Worm (Caenorhabditis elegans) whole organism, late embryonic: ENCODE data around the gene Y69H2.9.

Experiments
- C08G9.2 ChIP-seq: sonication (generic microtip); optimal IDR thresholded peaks from 2 replicates; lab custom pipeline; 2016; ENCODE audit warnings: mild to moderate bottlenecking, missing genetic modification characterization, moderate library complexity, missing compliant biosample characterization
- T23F11.4 ChIP-seq: fragments of 200-800 bp; sonication (Bioruptor generic); optimal IDR thresholded peaks from 2 replicates; lab custom pipeline; 2018; ENCODE audit warnings: mild to moderate bottlenecking, missing genetic modification characterization, missing compliant biosample characterization
- Y22D7AL.16 ChIP-seq: sonication (generic microtip); optimal IDR thresholded peaks from 2 replicates; lab custom pipeline; 2016; ENCODE audit warnings: missing genetic modification characterization, missing compliant biosample characterization
- ahr-1 ChIP-seq: sonication (generic microtip); optimal IDR thresholded peaks from 2 replicates; lab custom pipeline; 2016; ENCODE audit warnings: missing genetic modification characterization, missing compliant biosample characterization
- ama-1 ChIP-seq: fragments of 150-350 bp; optimal IDR thresholded peaks from 2 replicates; lab custom pipeline; 2014
- ceh-14 ChIP-seq: sonication (generic microtip); optimal IDR thresholded peaks from 2 replicates; lab custom pipeline; 2016; ENCODE audit warnings: missing genotype, missing genetic modification characterization, missing compliant biosample characterization
- ceh-19 ChIP-seq: fragments of 200-800 bp; sonication (Bioruptor generic); optimal IDR thresholded peaks from 2 replicates; lab custom pipeline; 2018; ENCODE audit warnings: mild to moderate bottlenecking, missing genetic modification characterization, missing compliant biosample characterization
- ceh-22 ChIP-seq: sonication (generic microtip); optimal IDR thresholded peaks from 2 replicates; lab custom pipeline; 2017; ENCODE audit warnings: missing biosample characterization, missing genetic modification characterization
- ceh-31 ChIP-seq: sonication (generic microtip); optimal IDR thresholded peaks from 2 replicates; lab custom pipeline; 2016; ENCODE audit warnings: missing genetic modification characterization, missing compliant biosample characterization
- ceh-34 ChIP-seq: sonication (generic microtip); optimal IDR thresholded peaks from 2 replicates; lab custom pipeline; 2016; ENCODE audit warnings: mild to moderate bottlenecking, missing genetic modification characterization, missing compliant biosample characterization
- ceh-45 ChIP-seq: fragments of 200-800 bp; sonication (Bioruptor generic); IDR thresholded peaks from 2 replicates; pipeline ENCODE4 v1.3.6; 2022; ENCODE audit warnings: missing genetic modification reagents, missing genetic modification characterization, missing compliant biosample characterization
- ceh-48 ChIP-seq: sonication (generic microtip); optimal IDR thresholded peaks from 2 replicates; lab custom pipeline; 2016; ENCODE audit warnings: missing genetic modification characterization, inconsistent platforms, missing compliant biosample characterization
- ceh-6 ChIP-seq: fragments of 200-800 bp; sonication (Bioruptor generic); optimal IDR thresholded peaks from 2 replicates; lab custom pipeline; 2018; ENCODE audit warnings: mild to moderate bottlenecking, missing genetic modification characterization, missing compliant biosample characterization
- che-1 ChIP-seq: sonication (generic microtip); optimal IDR thresholded peaks from 2 replicates; lab custom pipeline; 2016; ENCODE audit warnings: mild to moderate bottlenecking, missing genetic modification characterization, missing compliant biosample characterization
- dmd-4 ChIP-seq: sonication (generic microtip); optimal IDR thresholded peaks from 2 replicates; lab custom pipeline; 2016; ENCODE audit warnings: borderline replicate concordance, missing genetic modification characterization, missing compliant biosample characterization
- elt-2 ChIP-seq: sonication (generic microtip); optimal IDR thresholded peaks from 2 replicates; lab custom pipeline; 2016; ENCODE audit warnings: missing genetic modification reagents, missing genetic modification characterization, missing compliant biosample characterization
- eyg-1 ChIP-seq: sonication (generic microtip); optimal IDR thresholded peaks from 2 replicates; lab custom pipeline; 2016; ENCODE audit warnings: missing genotype, missing genetic modification characterization, missing compliant biosample characterization
- hlh-13 ChIP-seq: fragments of 200-800 bp; sonication (Bioruptor generic); optimal IDR thresholded peaks from 2 replicates; lab custom pipeline; 2018; ENCODE audit warnings: mild to moderate bottlenecking, missing genetic modification characterization, missing compliant biosample characterization
- hlh-15 ChIP-seq: sonication (generic microtip); optimal IDR thresholded peaks from 2 replicates; lab custom pipeline; 2016; ENCODE audit warnings: missing genetic modification characterization, missing compliant biosample characterization
- hlh-6 ChIP-seq: sonication (generic microtip); optimal IDR thresholded peaks from 2 replicates; lab custom pipeline; 2016; ENCODE audit warnings: missing genotype, missing genetic modification characterization, missing compliant biosample characterization
- hlh-8 ChIP-seq: sonication (generic microtip); optimal IDR thresholded peaks from 2 replicates; lab custom pipeline; 2016; ENCODE audit warnings: missing genotype, missing genetic modification characterization, missing compliant biosample characterization
- lin-11 ChIP-seq: fragments of 200-800 bp; sonication (Bioruptor generic); optimal IDR thresholded peaks from 2 replicates; lab custom pipeline; 2018; ENCODE audit warnings: mild to moderate bottlenecking, missing genetic modification characterization, missing compliant biosample characterization
- madf-2 ChIP-seq: sonication (generic microtip); optimal IDR thresholded peaks from 2 replicates; lab custom pipeline; 2017; ENCODE audit warnings: missing genetic modification characterization, missing compliant biosample characterization
- nhr-11 ChIP-seq: fragments of 150-350 bp; optimal IDR thresholded peaks from 2 replicates; lab custom pipeline; 2014; ENCODE audit warnings: missing biosample characterization, missing genetic modification characterization
- nhr-232 ChIP-seq: sonication (generic microtip); optimal IDR thresholded peaks from 2 replicates; lab custom pipeline; 2016; ENCODE audit warnings: missing genetic modification characterization, missing compliant biosample characterization
- npax-4 ChIP-seq: sonication (generic microtip); optimal IDR thresholded peaks from 2 replicates; lab custom pipeline; 2016; ENCODE audit warnings: missing genetic modification characterization, missing compliant biosample characterization
- pat-9 ChIP-seq: fragments of 200-800 bp; sonication (Bioruptor generic); optimal IDR thresholded peaks from 2 replicates; lab custom pipeline; 2018; ENCODE audit warnings: mild to moderate bottlenecking, missing genetic modification characterization, moderate library complexity, missing compliant biosample characterization
- pax-1 ChIP-seq: fragments of 150-350 bp; optimal IDR thresholded peaks from 2 replicates; lab custom pipeline; 2014; ENCODE audit warnings: missing biosample characterization, missing genetic modification characterization
- pha-2 ChIP-seq: sonication (generic microtip); optimal IDR thresholded peaks from 2 replicates; lab custom pipeline; 2017; ENCODE audit warnings: mild to moderate bottlenecking, missing genetic modification characterization, missing compliant biosample characterization
- pha-4 ChIP-seq: fragments of 150-350 bp; optimal IDR thresholded peaks from 2 replicates; lab custom pipeline; 2018; ENCODE audit warnings: missing biosample characterization, missing genetic modification reagents, missing genetic modification characterization
- pros-1 ChIP-seq: fragments of 150-350 bp; optimal IDR thresholded peaks from 2 replicates; lab custom pipeline; 2014; ENCODE audit warnings: missing biosample characterization, missing genetic modification reagents, missing genetic modification characterization
- rnt-1 ChIP-seq: sonication (generic microtip); optimal IDR thresholded peaks from 2 replicates; lab custom pipeline; 2016; ENCODE audit warnings: missing genetic modification characterization, missing compliant biosample characterization
- sox-2 ChIP-seq: fragments of 200-800 bp; sonication (Bioruptor generic); IDR thresholded peaks from 2 replicates; pipeline ENCODE4 v1.3.6; 2022; ENCODE audit warnings: missing genetic modification reagents, missing genetic modification characterization, missing compliant biosample characterization
- syd-9 ChIP-seq: sonication (generic microtip); optimal IDR thresholded peaks from 2 replicates; lab custom pipeline; 2016; ENCODE audit warnings: mild to moderate bottlenecking, missing genetic modification characterization, moderate library complexity, missing compliant biosample characterization
- tbx-2 ChIP-seq: sonication (generic microtip); optimal IDR thresholded peaks from 2 replicates; lab custom pipeline; 2016; ENCODE audit warnings: missing genetic modification characterization, missing compliant biosample characterization
- tbx-7 ChIP-seq: sonication (generic microtip); optimal IDR thresholded peaks from 2 replicates; lab custom pipeline; 2016; ENCODE audit warnings: missing genotype, missing genetic modification characterization, missing compliant biosample characterization
- ttx-3 ChIP-seq: sonication (generic microtip); optimal IDR thresholded peaks from 2 replicates; lab custom pipeline; 2016; ENCODE audit warnings: missing genetic modification reagents, missing genetic modification characterization, missing compliant biosample characterization
- unc-3 ChIP-seq, 2 experiments: fragments of 200-800 bp in 1 of 2; sonication (Bioruptor generic) in 1 of 2; sonication (generic microtip) in 1 of 2; conservative IDR thresholded peaks in 1 of 2; optimal IDR thresholded peaks in 1 of 2; 2 replicates each; pipeline versions ENCODE4 v1.3.6 to Lab custom; 2016 to 2022; ENCODE audit warnings: missing compliant biosample characterization in 2 of 2, missing genetic modification characterization in 2 of 2, missing genetic modification reagents in 1 of 2
- unc-42 ChIP-seq: sonication (generic microtip); optimal IDR thresholded peaks from 2 replicates; lab custom pipeline; 2016; ENCODE audit warnings: missing genotype, missing genetic modification characterization, missing compliant biosample characterization
- unc-55 ChIP-seq: sonication (generic microtip); optimal IDR thresholded peaks from 2 replicates; lab custom pipeline; 2017; ENCODE audit warnings: missing biosample characterization, missing genetic modification reagents, missing genetic modification characterization
- zip-5 ChIP-seq: sonication (generic microtip); optimal IDR thresholded peaks from 2 replicates; lab custom pipeline; 2016; ENCODE audit warnings: missing genetic modification characterization, missing compliant biosample characterization
- ztf-16 ChIP-seq: sonication (generic microtip); optimal IDR thresholded peaks from 2 replicates; lab custom pipeline; 2017; ENCODE audit warnings: missing genetic modification characterization, missing compliant biosample characterization

The Y69H2.9 gene

DNA sequence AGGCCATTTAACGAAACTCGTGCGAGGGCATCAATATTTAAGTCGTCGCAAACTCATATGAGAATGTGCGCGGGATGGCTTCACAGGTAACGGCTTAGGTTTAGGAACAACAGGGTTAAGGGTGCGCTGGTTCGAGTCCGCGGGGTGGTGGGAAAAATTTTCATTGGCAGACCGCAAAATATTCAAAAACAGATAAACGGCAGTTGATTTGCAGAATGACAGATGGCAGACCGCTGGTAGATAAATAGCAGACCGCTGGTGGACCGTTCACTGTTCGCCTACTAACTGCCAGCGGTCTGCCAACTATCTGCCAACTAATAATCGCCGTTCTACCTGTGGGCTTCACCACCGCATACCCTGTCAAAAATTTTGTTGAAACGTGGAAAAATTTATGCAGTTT lies 10.8 kb downstream of the Y69H2.9 start:
- peak; percentile 67 for TF ChIP-seq rnt-1 (tag; lab: Kevin White, UChicago)
- peak; percentile 28 for TF ChIP-seq ceh-6 (GFP tag; lab: Kevin White, UChicago)
- no peak for TF ChIP-seq hlh-8 (tag; lab: Kevin White, UChicago)
- TF ChIP-seq pat-9 (tag; lab: Kevin White, UChicago): peak; percentile 7
- no peak for TF ChIP-seq T23F11.4 (GFP tag; lab: Kevin White, UChicago)
- no peak for TF ChIP-seq pros-1 (tag; lab: Kevin White, UChicago)
- TF ChIP-seq C08G9.2: no peak
- peak; percentile 12 for TF ChIP-seq nhr-232
- no peak for TF ChIP-seq ceh-14 (tag; lab: Kevin White, UChicago)
- TF ChIP-seq hlh-13 (GFP tag; lab: Kevin White, UChicago): peak; percentile 6
- TF ChIP-seq pha-4 (tag; lab: Kevin White, UChicago): no peak

DNA sequence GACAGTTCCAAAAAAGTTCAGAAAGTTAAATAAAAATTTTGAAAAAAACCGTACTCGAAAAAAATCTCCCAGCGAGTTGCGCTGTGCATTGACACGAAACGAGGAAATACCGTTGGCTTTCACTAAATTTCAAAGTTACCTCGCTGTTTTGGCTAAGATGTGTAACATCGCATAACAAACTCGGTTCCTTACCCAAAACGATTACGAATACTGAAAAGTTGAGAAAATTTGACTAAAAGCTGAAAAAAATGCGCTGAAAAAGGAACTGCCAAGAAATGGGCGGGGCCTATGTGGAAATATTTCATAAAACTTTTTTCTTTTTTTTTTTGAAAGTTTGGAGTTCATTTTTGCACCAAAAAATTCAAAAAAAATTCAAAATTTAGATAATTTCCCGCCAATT lies 18.1 kb downstream of the Y69H2.9 start:
- TF ChIP-seq ztf-16 (tag; lab: Kevin White, UChicago) (peak; percentile 32), sox-2 (GFP tag; lab: Robert Waterston, UW) (no peak), T23F11.4 (GFP tag; lab: Kevin White, UChicago) (no peak), pat-9 (tag; lab: Kevin White, UChicago) (no peak), ceh-48 (tag; lab: Kevin White, UChicago) (no peak), lin-11 (no peak), ceh-45 (no peak), C08G9.2 (no peak)
- TF ChIP-seq, all 69 proteins: peak for 1

DNA sequence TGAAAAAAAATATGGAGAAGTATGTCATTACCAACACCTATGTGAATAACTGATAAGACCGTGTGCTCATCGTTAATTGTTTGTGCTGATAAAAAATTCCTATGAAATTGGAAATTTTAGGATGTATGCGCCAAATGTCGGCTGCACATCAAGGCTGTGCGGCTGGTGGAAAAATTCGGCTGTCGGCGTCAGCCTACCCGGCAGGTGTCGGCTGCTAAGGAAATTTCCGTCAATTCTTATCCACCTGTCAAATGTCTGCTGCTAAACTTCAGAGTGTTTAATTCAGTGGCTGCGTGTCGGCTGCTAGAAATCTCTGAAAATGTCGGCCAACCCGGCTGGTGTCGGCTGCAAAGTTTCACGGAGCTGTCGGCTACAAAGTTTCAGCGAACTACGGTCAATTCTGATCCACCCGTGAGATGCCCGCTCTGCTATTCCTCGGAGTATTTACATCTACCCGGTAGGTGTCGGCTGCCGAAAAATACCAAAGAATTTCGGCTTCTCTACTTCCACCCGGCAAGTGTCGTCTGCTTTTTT lies 18.7 kb downstream of the Y69H2.9 start, which contains the start of gene Y17D7C.2:
Gene Y17D7C.2, minus strand, starts transcription at position 32 of the 534 bp plus-strand sequence.
- TF ChIP-seq eyg-1 (tag; lab: Kevin White, UChicago): no peak
- no peak for TF ChIP-seq ceh-48 (tag; lab: Kevin White, UChicago)
- no peak for TF ChIP-seq ceh-34 (tag; lab: Kevin White, UChicago)
- no peak for TF ChIP-seq pha-2 (tag; lab: Kevin White, UChicago)
- peak; percentile 13 for TF ChIP-seq tbx-7 (tag; lab: Kevin White, UChicago)
- no peak for TF ChIP-seq unc-3 (GFP tag; conservative IDR thresholded peaks at IDR 0.05; lab: Robert Waterston, UW)
- TF ChIP-seq unc-3 (tag; optimal IDR thresholded peaks at IDR 0.05; lab: Kevin White, UChicago): no peak
- TF ChIP-seq ceh-6 (GFP tag; lab: Kevin White, UChicago): peak; percentile 46
- TF ChIP-seq tbx-2: no peak
- no peak for TF ChIP-seq ttx-3 (tag; lab: Kevin White, UChicago)
- no peak for TF ChIP-seq madf-2 (tag; lab: Kevin White, UChicago)
- TF ChIP-seq hlh-13 (GFP tag; lab: Kevin White, UChicago): peak; percentile 32
- TF ChIP-seq unc-55 (GFP tag; lab: Kevin White, UChicago): no peak
- TF ChIP-seq Y22D7AL.16 (tag; lab: Kevin White, UChicago): no peak
- TF ChIP-seq nhr-11: no peak
- TF ChIP-seq dmd-4 (tag; lab: Kevin White, UChicago): no peak
- TF ChIP-seq ahr-1 (tag; lab: Kevin White, UChicago): peak; percentile 2
- TF ChIP-seq pax-1 (tag; lab: Kevin White, UChicago): no peak
- peak; percentile 2 for TF ChIP-seq ceh-31 (tag; lab: Kevin White, UChicago)
- TF ChIP-seq hlh-15: no peak
- no peak for TF ChIP-seq che-1 (tag; lab: Kevin White, UChicago)
- TF ChIP-seq elt-2 (tag; lab: Kevin White, UChicago): peak; percentile 66
- TF ChIP-seq ceh-22 (tag; lab: Kevin White, UChicago): no peak
- TF ChIP-seq rnt-1 (tag; lab: Kevin White, UChicago): peak; percentile 40
- TF ChIP-seq C08G9.2: no peak
- TF ChIP-seq npax-4: no peak
- TF ChIP-seq nhr-232: peak; percentile 57
- TF ChIP-seq ama-1 (lab: Kevin White, UChicago): no peak
- TF ChIP-seq unc-42: no peak
- no peak for TF ChIP-seq ceh-14 (tag; lab: Kevin White, UChicago)
- TF ChIP-seq syd-9 (tag; lab: Kevin White, UChicago): peak; percentile 21
- no peak for TF ChIP-seq ztf-16 (tag; lab: Kevin White, UChicago)
- peak; percentile 65 for TF ChIP-seq ceh-19 (GFP tag; lab: Kevin White, UChicago)
- peak; percentile 2 for TF ChIP-seq zip-5 (tag; lab: Kevin White, UChicago)
- TF ChIP-seq hlh-6 (tag; lab: Kevin White, UChicago): no peak
- peak; percentile 36 for TF ChIP-seq pat-9 (tag; lab: Kevin White, UChicago)
